Fruit fly (Drosophila melanogaster): ENCODE measurements around the gene CG7024.

The CG7024 gene

DNA sequence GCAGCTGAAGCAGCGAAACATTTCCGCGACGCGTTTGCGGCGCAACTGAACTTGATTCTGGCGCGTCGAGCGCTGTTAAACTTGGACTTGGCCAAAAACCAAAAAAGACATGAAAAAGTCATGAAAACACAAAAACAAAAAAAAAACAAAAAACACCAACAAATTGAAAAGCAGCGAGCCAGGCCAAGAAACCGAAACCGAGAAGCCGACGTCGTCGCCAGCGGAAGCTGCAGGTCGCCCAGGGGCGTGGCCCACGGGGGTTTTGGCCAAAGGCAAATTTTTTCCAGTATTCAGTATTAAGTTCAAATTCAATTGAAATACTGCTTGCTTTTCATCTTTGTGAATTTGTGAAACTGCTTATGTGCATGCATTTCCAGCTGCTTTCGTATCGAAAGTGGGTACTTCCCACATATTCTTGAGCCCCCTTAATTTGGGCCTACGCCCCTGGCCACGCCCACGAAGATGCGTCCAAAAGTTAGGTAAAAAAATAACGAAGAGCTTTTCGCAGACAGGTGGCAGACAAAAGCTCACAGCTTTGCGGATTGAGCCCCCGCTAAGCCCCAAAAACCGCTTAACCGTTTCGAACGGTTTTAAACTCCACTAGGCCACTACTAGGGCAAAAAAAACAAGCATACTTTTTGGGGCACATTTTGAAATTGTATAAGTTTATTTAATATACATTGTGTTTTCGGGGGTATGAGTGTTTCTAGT, 38.3 kb upstream of the CG7024 start, which contains the start of gene CG3009 (continued):
- peak; percentile 95 for TF ChIP-seq danr (GFP tag; IDR thresholded peaks at IDR 0.05)
- peak; percentile 79 for TF ChIP-seq grn (GFP tag; optimal IDR thresholded peaks at IDR 0.05)
- peak; percentile 98 for TF ChIP-seq caup (GFP tag; optimal IDR thresholded peaks at IDR 0.05; ENCODE audit: severe bottlenecking)
- peak; percentile 94 for TF ChIP-seq CG8388 (GFP tag; optimal IDR thresholded peaks at IDR 0.05)
- no peak for TF ChIP-seq br (optimal IDR thresholded peaks at IDR 0.05)
- TF ChIP-seq sug (tag; optimal IDR thresholded peaks at IDR 0.05): peak; percentile 97
- TF ChIP-seq sr (GFP tag; IDR thresholded peaks at IDR 0.05): peak; percentile 99
- peak; percentile 97 for TF ChIP-seq CG8924 (tag; optimal IDR thresholded peaks at IDR 0.05)
- TF ChIP-seq CG33213 (GFP tag; optimal IDR thresholded peaks at IDR 0.05): peak; percentile 96
- peak; percentile 90 for TF ChIP-seq lbe (GFP tag; optimal IDR thresholded peaks at IDR 0.05)
- TF ChIP-seq Dip3 (GFP tag; optimal IDR thresholded peaks at IDR 0.05): peak; percentile 98
- TF ChIP-seq onecut (GFP tag; IDR thresholded peaks at IDR 0.05): peak; percentile 93
- TF ChIP-seq CG9876 (GFP tag; optimal IDR thresholded peaks at IDR 0.05): peak; percentile 96
- TF ChIP-seq amos (GFP tag; IDR thresholded peaks at IDR 0.05; ENCODE audit: partially characterized antibody): peak; percentile 24; the same call in 1 of the 2 replicates
- TF ChIP-seq Meics (GFP tag; optimal IDR thresholded peaks at IDR 0.05): peak; percentile 98
- TF ChIP-seq CG30403 (GFP tag; optimal IDR thresholded peaks at IDR 0.05): peak; percentile 98
- TF ChIP-seq CG5180 (GFP tag; optimal IDR thresholded peaks at IDR 0.05): peak; percentile 89
- TF ChIP-seq row (GFP tag; IDR thresholded peaks at IDR 0.05): peak; percentile 99
- TF ChIP-seq zen (tag; optimal IDR thresholded peaks at IDR 0.05): peak; percentile 83
- TF ChIP-seq Hr39 (optimal IDR thresholded peaks at IDR 0.05): no peak
- peak; percentile 96 for TF ChIP-seq CG10654 (GFP tag; optimal IDR thresholded peaks at IDR 0.05)
- TF ChIP-seq sim (GFP tag; IDR thresholded peaks at IDR 0.05): peak; percentile 90
- peak; percentile 99 for TF ChIP-seq HHEX (GFP tag; optimal IDR thresholded peaks at IDR 0.05)
- TF ChIP-seq CG9609 (GFP tag; optimal IDR thresholded peaks at IDR 0.05): peak; percentile 98
- TF ChIP-seq CG7271 (tag; optimal IDR thresholded peaks at IDR 0.05): peak; percentile 35
- peak; percentile 96 for TF ChIP-seq crc (GFP tag; optimal IDR thresholded peaks at IDR 0.05)
- TF ChIP-seq NC2β (GFP tag; optimal IDR thresholded peaks at IDR 0.05): peak; percentile 95
- TF ChIP-seq ERR (GFP tag; optimal IDR thresholded peaks at IDR 0.05): peak; percentile 97
- TF ChIP-seq zf30C (GFP tag; optimal IDR thresholded peaks at IDR 0.05): peak; percentile 16
- TF ChIP-seq CG9215 (GFP tag; IDR thresholded peaks at IDR 0.05): peak; percentile 96
- peak; percentile 94 for TF ChIP-seq CG17385 (GFP tag; optimal IDR thresholded peaks at IDR 0.05)
- peak; percentile 90 for TF ChIP-seq CkIIα-i1 (GFP tag; IDR thresholded peaks at IDR 0.05)
- peak; percentile 97 for TF ChIP-seq CG32772 (GFP tag; IDR thresholded peaks at IDR 0.05)
- no peak for TF ChIP-seq yki (optimal IDR thresholded peaks at IDR 0.05)
- peak; percentile 95 for TF ChIP-seq oc (tag; optimal IDR thresholded peaks at IDR 0.05)
- TF ChIP-seq Poxn (GFP tag; IDR thresholded peaks at IDR 0.05): peak; percentile 95
- peak; percentile 95 for TF ChIP-seq CG5953 (GFP tag; IDR thresholded peaks at IDR 0.05)
- TF ChIP-seq CG13624 (GFP tag; optimal IDR thresholded peaks at IDR 0.05): peak; percentile 98
- TF ChIP-seq CG31388 (GFP tag; optimal IDR thresholded peaks at IDR 0.05): peak; percentile 94
- peak in 1 of 2 experiments; percentile 5 for TF ChIP-seq tll (GFP tag; optimal IDR thresholded peaks at IDR 0.05)
- peak; percentile 97 for TF ChIP-seq repo (GFP tag; optimal IDR thresholded peaks at IDR 0.05)
- TF ChIP-seq CG42726 (GFP tag; IDR thresholded peaks at IDR 0.05; ENCODE audit: partially characterized antibody): peak; percentile 60
- peak; percentile 98 for TF ChIP-seq CG11695 (GFP tag; IDR thresholded peaks at IDR 0.05)
- peak; percentile 94 for TF ChIP-seq MTF-1 (GFP tag; optimal IDR thresholded peaks at IDR 0.05; ENCODE audit: borderline replicate concordance)
- peak; percentile 54; the same call in 1 of the 2 replicates for TF ChIP-seq CG13287 (GFP tag; IDR thresholded peaks at IDR 0.05; ENCODE audit: partially characterized antibody)
- peak; percentile 27 for TF ChIP-seq cg (GFP tag; optimal IDR thresholded peaks at IDR 0.05)
- TF ChIP-seq zfh2 (GFP tag; optimal IDR thresholded peaks at IDR 0.05): peak; percentile 98
- TF ChIP-seq CG7963 (GFP tag; IDR thresholded peaks at IDR 0.05; ENCODE audit: partially characterized antibody): no peak
- peak; percentile 96 for TF ChIP-seq CG14050 (GFP tag; IDR thresholded peaks at IDR 0.05)
- peak; percentile 79 for TF ChIP-seq CG3995 (GFP tag; optimal IDR thresholded peaks at IDR 0.05)

Measured in whole organism, embryonic.